Worm (Caenorhabditis elegans): ENCODE data around the gene tag-124.

The tag-124 gene

ce11 chrII:9560895-9561294 is 30.2 kb upstream of the tag-124 start (continued):
- TF ChIP-seq mdl-1 (tag; optimal IDR thresholded peaks at IDR 0.05) = no peak
- peak; percentile 69 for TF ChIP-seq nhr-20 (tag; optimal IDR thresholded peaks at IDR 0.05)
- TF ChIP-seq efl-1 (optimal IDR thresholded peaks at IDR 0.05) = no peak
- peak in 1 of 2 experiments; percentile 56 for TF ChIP-seq efl-1 (GFP tag; optimal IDR thresholded peaks at IDR 0.05 in 1 of 2)
- peak in 2 of 6 experiments; percentile 9 to 34 for TF ChIP-seq elt-3 (tag; optimal IDR thresholded peaks at IDR 0.05)
- no peak for TF ChIP-seq unc-86 (tag; optimal IDR thresholded peaks at IDR 0.05)

- TF ChIP-seq hpl-2 (GFP tag; optimal IDR thresholded peaks at IDR 0.05) = no peak
- TF ChIP-seq snu-23 (GFP tag; optimal IDR thresholded peaks at IDR 0.05) = peak; percentile 53
- TF ChIP-seq swsn-7 (tag; optimal IDR thresholded peaks at IDR 0.05) = peak; percentile 26
- TF ChIP-seq nhr-19 (GFP tag; conservative IDR thresholded peaks at IDR 0.05) = 0 out of 2 replicates have a peak, but pooled peaks have one; percentile 25
- TF ChIP-seq lin-35 (GFP tag; optimal IDR thresholded peaks at IDR 0.05) = peak; percentile 11 to 54
- no peak for TF ChIP-seq nhr-237 (tag; optimal IDR thresholded peaks at IDR 0.05)
- no peak for TF ChIP-seq grh-1 (GFP tag; IDR thresholded peaks at IDR 0.05)
- TF ChIP-seq ets-5 (GFP tag; IDR thresholded peaks at IDR 0.05) = no peak
- peak; percentile 23 for TF ChIP-seq dsc-1 (tag; optimal IDR thresholded peaks at IDR 0.05)
- no peak for TF ChIP-seq pqm-1 (tag; optimal IDR thresholded peaks at IDR 0.05)
- TF ChIP-seq snpc-4 (tag; optimal IDR thresholded peaks at IDR 0.05) = no peak
- TF ChIP-seq elt-3 (tag; optimal IDR thresholded peaks at IDR 0.05) = peak in 1 of 6 experiments; percentile 17
- no peak for TF ChIP-seq blmp-1 (tag; optimal IDR thresholded peaks at IDR 0.05)
- peak; percentile 21 to 28 for TF ChIP-seq efl-1 (optimal IDR thresholded peaks at IDR 0.05)
- peak; percentile 4 to 95 for TF ChIP-seq efl-1 (GFP tag; optimal IDR thresholded peaks at IDR 0.05 in 1 of 2)
- peak; percentile 6 to 53 for TF ChIP-seq lsy-2 (tag; optimal IDR thresholded peaks at IDR 0.05)
- TF ChIP-seq lin-13 (GFP tag; optimal IDR thresholded peaks at IDR 0.05) = peak; percentile 7
- no peak for TF ChIP-seq pax-3 (tag; optimal IDR thresholded peaks at IDR 0.05)
- peak; percentile 50 for TF ChIP-seq lin-14 (GFP tag; optimal IDR thresholded peaks at IDR 0.05)
- no peak for TF ChIP-seq fkh-10 (GFP tag; optimal IDR thresholded peaks at IDR 0.05)
- peak in 1 of 3 experiments; percentile 12 for TF ChIP-seq ceh-82 (tag; optimal IDR thresholded peaks at IDR 0.05)
- no peak for TF ChIP-seq egl-13 (tag; optimal IDR thresholded peaks at IDR 0.05)
- no peak for TF ChIP-seq sox-4 (tag; optimal IDR thresholded peaks at IDR 0.05)
- no peak for TF ChIP-seq nhr-76 (tag; optimal IDR thresholded peaks at IDR 0.05)
- TF ChIP-seq zip-4 (GFP tag; optimal IDR thresholded peaks at IDR 0.05) = no peak
- peak; percentile 61 for TF ChIP-seq C16A3.4 (tag; optimal IDR thresholded peaks at IDR 0.05)
- TF ChIP-seq rnt-1 (tag; optimal IDR thresholded peaks at IDR 0.05) = peak; percentile 56
- peak; percentile 49 for TF ChIP-seq nhr-47 (tag; optimal IDR thresholded peaks at IDR 0.05)
- TF ChIP-seq mdl-1 (tag; optimal IDR thresholded peaks at IDR 0.05) = peak in 1 of 2 experiments; percentile 13
- no peak for TF ChIP-seq mab-9 (GFP tag; IDR thresholded peaks at IDR 0.05)
- TF ChIP-seq fkh-8 (tag; optimal IDR thresholded peaks at IDR 0.05) = peak; percentile 54
- no peak for TF ChIP-seq egl-27 (tag; optimal IDR thresholded peaks at IDR 0.05)
- TF ChIP-seq nhr-71 (tag; optimal IDR thresholded peaks at IDR 0.05) = peak; percentile 55
- no peak for TF ChIP-seq unc-98 (GFP tag; IDR thresholded peaks at IDR 0.05)
- no peak for TF ChIP-seq unc-86 (tag; optimal IDR thresholded peaks at IDR 0.05)
- TF ChIP-seq xbp-1 (tag; optimal IDR thresholded peaks at IDR 0.05) = peak; percentile 25
- TF ChIP-seq nhr-85 (tag) = peak; percentile 86
- no peak for TF ChIP-seq nhr-84 (tag; optimal IDR thresholded peaks at IDR 0.05)
- TF ChIP-seq C04F5.9 (tag; optimal IDR thresholded peaks at IDR 0.05) = no peak
- TF ChIP-seq nhr-28 (tag; optimal IDR thresholded peaks at IDR 0.05) = no peak
- no peak for TF ChIP-seq nhr-12 (tag; optimal IDR thresholded peaks at IDR 0.05)
- TF ChIP-seq jun-1 (tag; optimal IDR thresholded peaks at IDR 0.05) = peak; percentile 6
- peak; percentile 46 for TF ChIP-seq nhr-20 (tag; optimal IDR thresholded peaks at IDR 0.05)
- TF ChIP-seq skn-1 (tag; optimal IDR thresholded peaks at IDR 0.05) = no peak
- TF ChIP-seq unc-130 (tag; optimal IDR thresholded peaks at IDR 0.05) = peak; percentile 12
- TF ChIP-seq alr-1 (tag; optimal IDR thresholded peaks at IDR 0.05; ENCODE audit: borderline replicate concordance) = no peak
- TF ChIP-seq irx-1 (tag; optimal IDR thresholded peaks at IDR 0.05) = no peak
- peak; percentile 36 for TF ChIP-seq mep-1 (tag; optimal IDR thresholded peaks at IDR 0.05)
- no peak for TF ChIP-seq aly-2 (tag; optimal IDR thresholded peaks at IDR 0.05)
- TF ChIP-seq unc-62 (GFP tag; optimal IDR thresholded peaks at IDR 0.05) = no peak
- TF ChIP-seq C34B4.2 (tag; optimal IDR thresholded peaks at IDR 0.05) = no peak
Observed at ce11 chrII:9566045-9566444, 25.0 kb upstream of the tag-124 start.
